Worm (Caenorhabditis elegans): Measurements from ENCODE around the gene C01G5.7.

C01G5.7 gene

ce11 chrIV:6517859-6518258, at the start of gene C01G5.7:
Gene C01G5.7 (plus strand): TSS chrIV:6518159.
- TF ChIP-seq F37D6.2 (tag; optimal IDR thresholded peaks at IDR 0.05) = no peak
- no peak for TF ChIP-seq Y5F2A.4 (GFP tag; optimal IDR thresholded peaks at IDR 0.05)
- TF ChIP-seq hif-1 (tag; optimal IDR thresholded peaks at IDR 0.05) = no peak
- no peak for TF ChIP-seq gei-8 (GFP tag; optimal IDR thresholded peaks at IDR 0.05)
- TF ChIP-seq hlh-11 (tag; optimal IDR thresholded peaks at IDR 0.05) = no peak
- no peak for TF ChIP-seq vab-7 (GFP tag; IDR thresholded peaks at IDR 0.05)
- no peak for TF ChIP-seq dpl-1 (GFP tag; optimal IDR thresholded peaks at IDR 0.05)
- no peak for TF ChIP-seq ceh-82 (tag; optimal IDR thresholded peaks at IDR 0.05)
- no peak for TF ChIP-seq dve-1 (tag; optimal IDR thresholded peaks at IDR 0.05; ENCODE audit: insufficient read depth)
- no peak for TF ChIP-seq madf-9 (GFP tag; conservative IDR thresholded peaks at IDR 0.05)
- TF ChIP-seq nhr-11 (tag; optimal IDR thresholded peaks at IDR 0.05) = no peak
- TF ChIP-seq egl-27 (tag; optimal IDR thresholded peaks at IDR 0.05) = no peak
- TF ChIP-seq aly-2 (tag; optimal IDR thresholded peaks at IDR 0.05) = no peak
- no peak for TF ChIP-seq unc-130 (GFP tag; optimal IDR thresholded peaks at IDR 0.05)

- no peak for TF ChIP-seq F44E2.7 (GFP tag; IDR thresholded peaks at IDR 0.05)
- TF ChIP-seq nhr-77 (tag; optimal IDR thresholded peaks at IDR 0.05) = no peak
- TF ChIP-seq F26F4.8 (GFP tag; conservative IDR thresholded peaks at IDR 0.05) = no peak
- no peak for TF ChIP-seq zip-2 (tag; optimal IDR thresholded peaks at IDR 0.05)
- no peak for TF ChIP-seq nhr-111 (GFP tag; optimal IDR thresholded peaks at IDR 0.05)
Observed at ce11 chrIV:6471216-6471615, 46.7 kb upstream of the C01G5.7 start, which contains the start of gene tmed-13. Gene tmed-13 (minus strand): TSS chrIV:6471384.

- TF ChIP-seq arid-1 (GFP tag; conservative IDR thresholded peaks at IDR 0.05) (no peak), zip-11 (GFP tag; IDR thresholded peaks at IDR 0.05) (no peak), nhr-10 (tag; optimal IDR thresholded peaks at IDR 0.05) (no peak), attf-4 (tag; optimal IDR thresholded peaks at IDR 0.05) (no peak)
Observed at ce11 chrIV:6473140-6473539, 44.8 kb upstream of the C01G5.7 start, which contains the start of gene Y73B6BL.27. Gene Y73B6BL.27 (minus strand): TSS chrIV:6473240.

- no peak for TF ChIP-seq ZK337.2 (GFP tag; IDR thresholded peaks at IDR 0.05)
- TF ChIP-seq ceh-44 (GFP tag; IDR thresholded peaks at IDR 0.05) = no peak
- TF ChIP-seq daf-19 (GFP tag; conservative IDR thresholded peaks at IDR 0.05) = no peak
- TF ChIP-seq dmd-6 (GFP tag; IDR thresholded peaks at IDR 0.05) = no peak
- no peak for TF ChIP-seq duxl-1 (tag; optimal IDR thresholded peaks at IDR 0.05; ENCODE audit: poor library complexity)
- TF ChIP-seq nhr-102 (tag; optimal IDR thresholded peaks at IDR 0.05) = no peak
- TF ChIP-seq ceh-82 (tag; optimal IDR thresholded peaks at IDR 0.05) = no peak
- no peak for TF ChIP-seq hif-1 (tag; optimal IDR thresholded peaks at IDR 0.05)
- TF ChIP-seq ztf-7 (tag; optimal IDR thresholded peaks at IDR 0.05) = no peak
- no peak for TF ChIP-seq ces-1 (GFP tag; optimal IDR thresholded peaks at IDR 0.05)
- peak; percentile 44 for TF ChIP-seq mep-1 (tag; optimal IDR thresholded peaks at IDR 0.05)
- TF ChIP-seq dve-1 (tag; optimal IDR thresholded peaks at IDR 0.05; ENCODE audit: insufficient read depth) = peak; percentile 32
- TF ChIP-seq ceh-20 (GFP tag; IDR thresholded peaks at IDR 0.05) = no peak
- no peak for TF ChIP-seq F49E8.2 (tag; optimal IDR thresholded peaks at IDR 0.05; ENCODE audit: borderline replicate concordance)
- no peak for TF ChIP-seq attf-4 (tag; optimal IDR thresholded peaks at IDR 0.05)
- no peak for TF ChIP-seq lin-29 (GFP tag; IDR thresholded peaks at IDR 0.05)
- TF ChIP-seq ama-1 (optimal IDR thresholded peaks at IDR 0.05) = no peak
- no peak for TF ChIP-seq fkh-10 (GFP tag; optimal IDR thresholded peaks at IDR 0.05)
- no peak for TF ChIP-seq T20F7.1 (GFP tag; optimal IDR thresholded peaks at IDR 0.05)
- no peak for TF ChIP-seq mxl-2 (GFP tag; conservative IDR thresholded peaks at IDR 0.05)
- peak; percentile 6 for TF ChIP-seq dpl-1 (GFP tag; optimal IDR thresholded peaks at IDR 0.05)
- TF ChIP-seq aly-2 (tag; optimal IDR thresholded peaks at IDR 0.05) = no peak
- TF ChIP-seq hlh-30 (tag; optimal IDR thresholded peaks at IDR 0.05; ENCODE audit: insufficient read depth) = peak; percentile 9
- no peak for TF ChIP-seq mxl-3 (GFP tag; optimal IDR thresholded peaks at IDR 0.05)
- TF ChIP-seq zfp-3 (GFP tag; conservative IDR thresholded peaks at IDR 0.05) = no peak
- TF ChIP-seq skn-1 (tag; optimal IDR thresholded peaks at IDR 0.05) = no peak
- TF ChIP-seq T26A8.4 (GFP tag; IDR thresholded peaks at IDR 0.05) = no peak
- TF ChIP-seq Y5F2A.4 (GFP tag; optimal IDR thresholded peaks at IDR 0.05) = no peak
- TF ChIP-seq D1046.2 (GFP tag; IDR thresholded peaks at IDR 0.05) = no peak
- no peak for TF ChIP-seq hmg-1.1 (GFP tag; IDR thresholded peaks at IDR 0.05)
Observed at ce11 chrIV:6474751-6475150, 43.2 kb upstream of the C01G5.7 start.

Measured in whole organism, L4 larva.